Worm (Caenorhabditis elegans): Measurements from ENCODE around the gene cutl-2.

Gene cutl-2

ce11 chrII:9713083-9713482 is 11.4 kb downstream of the cutl-2 start (continued):
- peak; percentile 25 for TF ChIP-seq athp-1 (tag; optimal IDR thresholded peaks at IDR 0.05)
- no peak for TF ChIP-seq ztf-22 (GFP tag; optimal IDR thresholded peaks at IDR 0.05)
- no peak for TF ChIP-seq xnd-1 (tag; optimal IDR thresholded peaks at IDR 0.05)
- TF ChIP-seq gei-17 (GFP tag; optimal IDR thresholded peaks at IDR 0.05): no peak
- TF ChIP-seq madf-3 (GFP tag; IDR thresholded peaks at IDR 0.05): no peak
- TF ChIP-seq dpl-1 (GFP tag; optimal IDR thresholded peaks at IDR 0.05): peak; percentile 13
- TF ChIP-seq ceh-91 (GFP tag; IDR thresholded peaks at IDR 0.05): no peak
- TF ChIP-seq nhr-90 (tag; optimal IDR thresholded peaks at IDR 0.05): peak; percentile 35
- TF ChIP-seq ceh-58 (GFP tag; IDR thresholded peaks at IDR 0.05): no peak
- TF ChIP-seq ama-1 (optimal IDR thresholded peaks at IDR 0.05): no peak
- no peak for TF ChIP-seq ama-1 (GFP tag; optimal IDR thresholded peaks at IDR 0.05)
- peak; percentile 95 for TF ChIP-seq tbp1 (GFP tag; optimal IDR thresholded peaks at IDR 0.05)
- peak; percentile 33 for TF ChIP-seq attf-5 (GFP tag; optimal IDR thresholded peaks at IDR 0.05)
- no peak for TF ChIP-seq zim-3 (tag; optimal IDR thresholded peaks at IDR 0.05)
- TF ChIP-seq F23B12.7 (tag; optimal IDR thresholded peaks at IDR 0.05; ENCODE audit: insufficient read depth): peak; percentile 71
- TF ChIP-seq Y53F4B.3 (GFP tag; IDR thresholded peaks at IDR 0.05): peak; percentile 20; the same call in 1 of the 2 replicates
- peak; percentile 71; the same call in 1 of the 2 replicates for TF ChIP-seq ztf-25 (GFP tag; IDR thresholded peaks at IDR 0.05)
- peak; percentile 33 for TF ChIP-seq snpc-1.3 (tag; optimal IDR thresholded peaks at IDR 0.05; ENCODE audit: insufficient read depth)
- TF ChIP-seq lin-54 (GFP tag; optimal IDR thresholded peaks at IDR 0.05): peak; percentile 11
- TF ChIP-seq B0261.1 (tag; optimal IDR thresholded peaks at IDR 0.05): peak; percentile 70
- peak; percentile 46 for TF ChIP-seq ztf-18 (tag; optimal IDR thresholded peaks at IDR 0.05)
- peak in 1 of 2 experiments; percentile 39 for TF ChIP-seq rec-8 (tag; optimal IDR thresholded peaks at IDR 0.05)
- no peak for TF ChIP-seq ccch-3 (GFP tag; optimal IDR thresholded peaks at IDR 0.05)
- peak; percentile 20; the same call in 1 of the 2 replicates for TF ChIP-seq F33H1.4 (GFP tag; IDR thresholded peaks at IDR 0.05)
- TF ChIP-seq Y67H2A.10 (GFP tag; conservative IDR thresholded peaks at IDR 0.05): no peak
- TF ChIP-seq ekl-4 (GFP tag; IDR thresholded peaks at IDR 0.05): 0 out of 2 replicates have a peak, but pooled peaks have one; percentile 11
- TF ChIP-seq aptf-3 (GFP tag; IDR thresholded peaks at IDR 0.05): no peak
- peak; percentile 44 for TF ChIP-seq lsy-27 (tag; optimal IDR thresholded peaks at IDR 0.05; ENCODE audit: borderline replicate concordance, insufficient read depth)
- TF ChIP-seq D2030.7 (GFP tag; IDR thresholded peaks at IDR 0.05): peak; percentile 59
- TF ChIP-seq lir-1 (GFP tag; conservative IDR thresholded peaks at IDR 0.05): no peak
- TF ChIP-seq ceh-27 (GFP tag; optimal IDR thresholded peaks at IDR 0.05): no peak
- peak; percentile 35; the same call in 1 of the 2 replicates for TF ChIP-seq madf-6 (GFP tag; IDR thresholded peaks at IDR 0.05)
- no peak for TF ChIP-seq dox-1 (GFP tag; IDR thresholded peaks at IDR 0.05)
- TF ChIP-seq bed-2 (GFP tag; IDR thresholded peaks at IDR 0.05): no peak
- no peak for TF ChIP-seq F55B11.4 (tag; optimal IDR thresholded peaks at IDR 0.05; ENCODE audit: borderline replicate concordance, insufficient read depth)

- no peak for TF ChIP-seq egl-18 (GFP tag; IDR thresholded peaks at IDR 0.05)
- no peak for TF ChIP-seq B0019.2 (GFP tag; conservative IDR thresholded peaks at IDR 0.05)
- TF ChIP-seq K12H6.12 (tag; optimal IDR thresholded peaks at IDR 0.05): no peak
- TF ChIP-seq lin-35 (GFP tag; optimal IDR thresholded peaks at IDR 0.05): no peak
- no peak for TF ChIP-seq attf-3 (GFP tag; conservative IDR thresholded peaks at IDR 0.05)
- no peak for TF ChIP-seq Y67H2A.10 (GFP tag; conservative IDR thresholded peaks at IDR 0.05)
- TF ChIP-seq ZK185.1 (tag; optimal IDR thresholded peaks at IDR 0.05; ENCODE audit: poor library complexity, severe bottlenecking): no peak
- no peak for TF ChIP-seq madf-8 (GFP tag; conservative IDR thresholded peaks at IDR 0.05)
- no peak for TF ChIP-seq hlh-12 (tag; optimal IDR thresholded peaks at IDR 0.05)
- TF ChIP-seq ekl-4 (GFP tag; IDR thresholded peaks at IDR 0.05): no peak
- TF ChIP-seq dox-1 (GFP tag; IDR thresholded peaks at IDR 0.05): no peak
Measured at ce11 chrII:9708835-9709299, 15.6 kb downstream of the cutl-2 start, which contains the start of gene glt-5. Gene glt-5 (minus strand): TSS chrII:9708885.

All from whole organism, young adult.